Worm (Caenorhabditis elegans): ENCODE measurements around the gene T11B7.1.
A peak's percentile ranks its signal among the peaks of the same experiment; 100 is the strongest.

The T11B7.1 gene

ce11 chrIV:8840161-8840765, at the start of gene T11B7.1, which contains the start of gene T28C6.11:
Gene T11B7.1, plus strand, starts transcription at chrIV:8840715.
Gene T28C6.11, minus strand, starts transcription at chrIV:8840261.
- TF ChIP-seq unc-62 (GFP tag; optimal IDR thresholded peaks at IDR 0.05) (no peak), unc-39 (tag; optimal IDR thresholded peaks at IDR 0.05) (no peak), elt-2 (tag; optimal IDR thresholded peaks at IDR 0.05) (no peak), ztf-4 (tag; optimal IDR thresholded peaks at IDR 0.05) (no peak), elt-1 (tag; optimal IDR thresholded peaks at IDR 0.05) (no peak), elt-3 (tag; optimal IDR thresholded peaks at IDR 0.05) (no peak), fkh-2 (tag; optimal IDR thresholded peaks at IDR 0.05) (no peak), fos-1 (tag; optimal IDR thresholded peaks at IDR 0.05) (no peak), nhr-43 (tag; optimal IDR thresholded peaks at IDR 0.05; ENCODE audit: poor library complexity, severe bottlenecking) (no peak), nfya-1 (tag; optimal IDR thresholded peaks at IDR 0.05; ENCODE audit: insufficient read depth) (no peak), nhr-11 (tag; optimal IDR thresholded peaks at IDR 0.05) (no peak)

ce11 chrIV:8792808-8793207, 47.7 kb upstream of the T11B7.1 start, which contains the start of gene C33D9.3:
Gene C33D9.3, minus strand, starts transcription at chrIV:8792908.
- TF ChIP-seq aly-2 (tag; optimal IDR thresholded peaks at IDR 0.05) (no peak), snpc-4 (tag; optimal IDR thresholded peaks at IDR 0.05) (no peak), ztf-11 (tag; optimal IDR thresholded peaks at IDR 0.05) (no peak), sea-2 (GFP tag; optimal IDR thresholded peaks at IDR 0.05) (no peak), nhr-11 (tag; optimal IDR thresholded peaks at IDR 0.05) (no peak), jun-1 (tag; optimal IDR thresholded peaks at IDR 0.05) (no peak), zag-1 (tag; optimal IDR thresholded peaks at IDR 0.05) (no peak), R02D3.7 (tag; optimal IDR thresholded peaks at IDR 0.05) (no peak), fos-1 (tag; optimal IDR thresholded peaks at IDR 0.05) (no peak), tbx-2 (tag; optimal IDR thresholded peaks at IDR 0.05) (no peak), nhr-237 (tag; optimal IDR thresholded peaks at IDR 0.05) (no peak), elt-2 (tag; optimal IDR thresholded peaks at IDR 0.05) (no peak), nfya-1 (tag; optimal IDR thresholded peaks at IDR 0.05; ENCODE audit: insufficient read depth) (no peak), ceh-9 (tag; optimal IDR thresholded peaks at IDR 0.05) (no peak), mdl-1 (tag; optimal IDR thresholded peaks at IDR 0.05) (no peak), mml-1 (tag; optimal IDR thresholded peaks at IDR 0.05) (no peak)

ce11 chrIV:8793223-8793622, 47.3 kb upstream of the T11B7.1 start:
- TF ChIP-seq nhr-77 (tag; optimal IDR thresholded peaks at IDR 0.05), result no peak
- TF ChIP-seq zag-1 (tag; optimal IDR thresholded peaks at IDR 0.05), result no peak
- peak; percentile 3 for TF ChIP-seq ceh-28 (tag; optimal IDR thresholded peaks at IDR 0.05)
- TF ChIP-seq unc-62 (GFP tag; optimal IDR thresholded peaks at IDR 0.05), result peak; percentile 8
- peak; percentile 8 for TF ChIP-seq hmg-11 (tag; optimal IDR thresholded peaks at IDR 0.05)
- TF ChIP-seq ceh-82 (tag; optimal IDR thresholded peaks at IDR 0.05), result no peak
- TF ChIP-seq fos-1 (tag; optimal IDR thresholded peaks at IDR 0.05), result no peak
- TF ChIP-seq fkh-2 (tag; optimal IDR thresholded peaks at IDR 0.05), result no peak
- no peak for TF ChIP-seq eor-1 (tag; optimal IDR thresholded peaks at IDR 0.05)
- no peak for TF ChIP-seq skn-1 (tag; optimal IDR thresholded peaks at IDR 0.05)
- no peak for TF ChIP-seq ceh-16 (tag; optimal IDR thresholded peaks at IDR 0.05)
- no peak for TF ChIP-seq lin-39 (tag; optimal IDR thresholded peaks at IDR 0.05)
- no peak for TF ChIP-seq ztf-11 (tag; optimal IDR thresholded peaks at IDR 0.05)
- TF ChIP-seq daf-12 (tag; optimal IDR thresholded peaks at IDR 0.05), result peak; percentile 52
- no peak for TF ChIP-seq ceh-9 (tag; optimal IDR thresholded peaks at IDR 0.05)
- peak; percentile 37 for TF ChIP-seq elt-1 (tag; optimal IDR thresholded peaks at IDR 0.05)
- TF ChIP-seq egl-27 (tag; optimal IDR thresholded peaks at IDR 0.05), result peak; percentile 40
- TF ChIP-seq elt-2 (tag; optimal IDR thresholded peaks at IDR 0.05), result peak; percentile 70
- TF ChIP-seq unc-39 (tag; optimal IDR thresholded peaks at IDR 0.05), result no peak
- TF ChIP-seq nhr-28 (tag; optimal IDR thresholded peaks at IDR 0.05), result no peak
- TF ChIP-seq pqm-1 (tag; optimal IDR thresholded peaks at IDR 0.05), result peak; percentile 24
- TF ChIP-seq snpc-4 (tag; optimal IDR thresholded peaks at IDR 0.05), result no peak
- TF ChIP-seq tbx-2 (tag; optimal IDR thresholded peaks at IDR 0.05), result no peak
- TF ChIP-seq nhr-23 (tag; optimal IDR thresholded peaks at IDR 0.05), result peak; percentile 93
- no peak for TF ChIP-seq nhr-237 (tag; optimal IDR thresholded peaks at IDR 0.05)
- peak; percentile 5 for TF ChIP-seq nfya-1 (tag; optimal IDR thresholded peaks at IDR 0.05; ENCODE audit: insufficient read depth)
- no peak for TF ChIP-seq ZK546.5 (tag; optimal IDR thresholded peaks at IDR 0.05)
- TF ChIP-seq R02D3.7 (tag; optimal IDR thresholded peaks at IDR 0.05), result no peak
- TF ChIP-seq ztf-4 (tag; optimal IDR thresholded peaks at IDR 0.05), result no peak
- TF ChIP-seq ama-1 (optimal IDR thresholded peaks at IDR 0.05), result peak; percentile 69
- TF ChIP-seq mdl-1 (tag; optimal IDR thresholded peaks at IDR 0.05), result no peak
- TF ChIP-seq pha-4 (tag; optimal IDR thresholded peaks at IDR 0.05), result no peak
- TF ChIP-seq elt-3 (tag; optimal IDR thresholded peaks at IDR 0.05), result peak; percentile 37 to 99 (median 61)
- TF ChIP-seq nhr-43 (tag; optimal IDR thresholded peaks at IDR 0.05; ENCODE audit: poor library complexity, severe bottlenecking), result peak; percentile 63
- TF ChIP-seq egl-5 (tag; optimal IDR thresholded peaks at IDR 0.05), result no peak
- TF ChIP-seq nhr-67 (tag; optimal IDR thresholded peaks at IDR 0.05), result no peak
- peak; percentile 77 for TF ChIP-seq nhr-25 (tag; optimal IDR thresholded peaks at IDR 0.05)
- TF ChIP-seq nhr-76 (tag; optimal IDR thresholded peaks at IDR 0.05), result no peak
- peak; percentile 11 for TF ChIP-seq lsy-12 (tag; optimal IDR thresholded peaks at IDR 0.05)
- TF ChIP-seq jun-1 (tag; optimal IDR thresholded peaks at IDR 0.05), result peak; percentile 24
